Worm (Caenorhabditis elegans) whole organism, L4/young adult: ENCODE data around the gene popl-1.

Experiments
- W03F9.2 ChIP-seq: fragments of 150-350 bp; optimal IDR thresholded peaks from 2 replicates; lab custom pipeline; 2014; ENCODE audit warnings: missing biosample characterization, missing genetic modification characterization
- dao-5 ChIP-seq: sonication (generic microtip); optimal IDR thresholded peaks from 2 replicates; lab custom pipeline; 2016; ENCODE audit warnings: missing genotype, missing genetic modification characterization, moderate library complexity, missing compliant biosample characterization
- him-1 ChIP-seq: sonication (generic microtip); optimal IDR thresholded peaks from 2 replicates; lab custom pipeline; 2016; ENCODE audit warnings: missing genotype, missing genetic modification reagents, missing genetic modification characterization, missing compliant biosample characterization

ce11 chrIII:6395706-6396232 is 35.0 kb downstream of the popl-1 start, which contains the start of gene oatr-1:
- TF ChIP-seq him-1 (tag; lab: Kevin White, UChicago) (no peak), W03F9.2 (tag; lab: Kevin White, UChicago) (no peak), dao-5 (tag; lab: Kevin White, UChicago) (no peak)
